Worm (Caenorhabditis elegans): Measurements from ENCODE around the gene ins-1.

The ins-1 gene

DNA sequence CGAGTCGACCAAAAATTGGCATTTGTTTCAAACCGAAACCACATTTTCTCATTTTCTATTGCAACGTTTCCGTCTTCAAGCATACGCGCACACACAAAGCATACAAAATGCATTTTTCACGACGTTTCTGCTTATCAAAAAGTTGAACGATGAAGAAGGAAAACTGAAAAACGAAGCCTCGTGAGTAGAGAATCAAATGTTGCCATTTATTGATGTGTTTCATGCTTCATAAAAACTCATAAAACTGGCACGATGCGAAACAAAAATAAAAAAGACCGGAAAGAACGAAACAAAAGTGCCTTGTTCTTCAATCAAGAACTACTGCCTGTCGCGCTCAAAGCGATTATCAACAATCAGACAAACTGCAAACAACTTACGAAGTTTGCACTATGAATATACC is 16.1 kb upstream of the ins-1 start:
- no peak for TF ChIP-seq K11D2.4 (GFP tag; IDR thresholded peaks at IDR 0.05)
- peak; percentile 86 for TF ChIP-seq nhr-80 (tag; optimal IDR thresholded peaks at IDR 0.05)
- TF ChIP-seq ztf-26 (tag; optimal IDR thresholded peaks at IDR 0.05) = no peak

DNA sequence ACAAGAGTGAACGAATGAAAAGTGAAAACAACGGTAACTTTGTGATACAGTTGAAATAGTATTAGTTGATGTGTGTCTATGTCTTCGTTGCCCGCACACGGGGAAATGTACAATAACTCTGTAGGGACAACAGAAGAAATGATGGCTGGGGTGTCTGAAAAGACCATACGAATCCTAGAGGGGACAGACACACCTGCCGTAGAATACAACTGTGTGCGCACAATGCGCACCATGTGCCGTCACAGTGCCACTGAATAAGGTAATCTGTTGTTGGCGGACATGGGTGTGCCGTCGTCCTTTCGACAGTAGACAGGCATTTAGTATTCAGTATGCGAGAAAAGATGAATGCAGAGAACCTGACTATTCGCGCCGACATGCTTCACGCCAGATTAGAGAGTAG is 15.2 kb upstream of the ins-1 start:
- TF ChIP-seq attf-3 (GFP tag; conservative IDR thresholded peaks at IDR 0.05) = peak; percentile 50; the same call in 1 of the 2 replicates
- TF ChIP-seq hmg-1.2 (GFP tag; IDR thresholded peaks at IDR 0.05) = peak; percentile 53; the same call in 1 of the 2 replicates
- TF ChIP-seq F49E8.2 (tag; optimal IDR thresholded peaks at IDR 0.05; ENCODE audit: insufficient read depth) = no peak

DNA sequence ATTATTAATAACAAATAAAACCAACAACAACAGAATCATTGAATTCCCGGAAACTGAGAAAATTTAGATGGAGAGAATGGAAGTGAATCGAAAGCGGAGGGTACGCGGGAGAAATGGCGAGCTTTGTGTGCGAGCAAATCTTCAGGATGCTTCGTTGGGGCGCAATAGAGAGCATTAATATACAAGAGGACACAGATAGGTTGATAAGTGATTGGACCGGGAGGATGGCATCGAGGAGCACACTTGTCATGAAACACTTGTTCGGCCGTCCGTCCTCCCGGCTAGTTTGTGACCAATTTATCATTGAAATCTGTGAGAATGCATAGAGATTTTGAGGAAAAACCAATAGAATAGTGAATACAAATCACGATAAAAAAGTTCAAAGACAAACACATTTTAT is 14.3 kb upstream of the ins-1 start:
- TF ChIP-seq snpc-1.3 (tag; optimal IDR thresholded peaks at IDR 0.05; ENCODE audit: insufficient read depth) (no peak), attf-3 (GFP tag; conservative IDR thresholded peaks at IDR 0.05) (0 out of 2 replicates have a peak, but pooled peaks have one; percentile 32), snpc-4 (GFP tag; optimal IDR thresholded peaks at IDR 0.05) (no peak), snpc-4 (tag; optimal IDR thresholded peaks at IDR 0.05) (peak in 1 of 4 experiments; percentile 11), nhr-179 (tag; optimal IDR thresholded peaks at IDR 0.05) (no peak)

DNA sequence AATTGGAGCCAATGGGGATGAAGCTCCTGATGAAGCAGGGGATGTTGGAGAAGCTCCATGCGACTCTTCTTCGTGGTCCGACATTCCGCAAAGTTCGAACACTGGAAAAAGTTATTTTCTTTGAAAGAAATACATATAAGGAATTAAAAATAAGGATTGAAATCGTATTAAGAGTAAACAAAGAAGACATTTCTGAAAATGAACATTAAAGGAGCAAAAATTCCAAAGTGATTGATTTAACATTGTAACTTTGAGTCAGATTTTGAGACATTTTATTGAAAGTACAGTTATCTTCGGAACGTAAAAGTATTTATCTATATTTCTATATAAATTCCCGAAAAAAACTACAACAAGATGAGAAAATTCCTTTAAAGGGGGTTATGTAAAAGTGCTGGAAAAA is 12.0 kb upstream of the ins-1 start, which contains the start of gene F13B12.1:
F13B12.1 (minus strand) TSS at position 101 of the 400 bp plus-strand sequence.
- TF ChIP-seq F52B5.7 (tag; optimal IDR thresholded peaks at IDR 0.05) (no peak), sdz-38 (tag; optimal IDR thresholded peaks at IDR 0.05) (no peak), F55B11.4 (tag; optimal IDR thresholded peaks at IDR 0.05; ENCODE audit: borderline replicate concordance, insufficient read depth) (no peak), madf-8 (GFP tag; conservative IDR thresholded peaks at IDR 0.05) (no peak), ama-1 (optimal IDR thresholded peaks at IDR 0.05) (no peak), ama-1 (GFP tag; optimal IDR thresholded peaks at IDR 0.05) (no peak)

DNA sequence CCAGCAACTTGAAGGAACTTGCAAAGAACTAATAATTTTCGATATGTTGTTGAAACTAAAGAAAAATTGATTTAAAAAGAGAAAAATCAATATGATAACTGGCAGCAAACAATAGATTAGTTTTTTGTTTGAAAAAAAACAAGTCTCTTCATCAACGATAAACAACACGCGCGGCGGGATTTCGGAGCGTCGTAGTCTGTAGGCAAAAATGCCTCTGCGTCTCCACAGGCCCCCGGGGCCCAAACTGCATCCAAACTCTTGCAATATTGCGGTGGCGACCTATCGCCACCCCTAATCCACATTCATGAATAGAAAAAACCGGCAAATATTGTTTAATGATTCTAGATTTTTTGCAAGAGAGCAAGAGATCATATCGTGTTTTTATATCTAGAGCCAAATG is 11.4 kb upstream of the ins-1 start:
- peak; percentile 16 for TF ChIP-seq nhr-80 (tag; optimal IDR thresholded peaks at IDR 0.05)
- no peak for TF ChIP-seq T07F8.4 (tag; optimal IDR thresholded peaks at IDR 0.05)
- no peak for TF ChIP-seq mxl-1 (tag; optimal IDR thresholded peaks at IDR 0.05)
- TF ChIP-seq nhr-90 (tag; optimal IDR thresholded peaks at IDR 0.05) = no peak
- no peak for TF ChIP-seq ets-4 (GFP tag; optimal IDR thresholded peaks at IDR 0.05)
- TF ChIP-seq cebp-1 (GFP tag; IDR thresholded peaks at IDR 0.05) = no peak
- no peak for TF ChIP-seq cebp-1 (tag; optimal IDR thresholded peaks at IDR 0.05)
- TF ChIP-seq aptf-3 (GFP tag; IDR thresholded peaks at IDR 0.05) = no peak
- no peak for TF ChIP-seq Y67H2A.10 (GFP tag; conservative IDR thresholded peaks at IDR 0.05)
- TF ChIP-seq ceh-58 (GFP tag; IDR thresholded peaks at IDR 0.05) = no peak
- no peak for TF ChIP-seq F49E8.2 (tag; optimal IDR thresholded peaks at IDR 0.05; ENCODE audit: insufficient read depth)
- no peak for TF ChIP-seq hrde-1 (tag; optimal IDR thresholded peaks at IDR 0.05; ENCODE audit: borderline replicate concordance)
- TF ChIP-seq K12H6.12 (tag; optimal IDR thresholded peaks at IDR 0.05) = no peak
- no peak for TF ChIP-seq lin-40 (tag; optimal IDR thresholded peaks at IDR 0.05)
- no peak for TF ChIP-seq nhr-27 (tag; optimal IDR thresholded peaks at IDR 0.05)
- no peak for TF ChIP-seq madf-10 (tag; optimal IDR thresholded peaks at IDR 0.05)
- TF ChIP-seq egrh-3 (GFP tag; IDR thresholded peaks at IDR 0.05) = no peak
- TF ChIP-seq lsl-1 (GFP tag; optimal IDR thresholded peaks at IDR 0.05) = peak; percentile 90
- no peak for TF ChIP-seq Y56A3A.18 (GFP tag; IDR thresholded peaks at IDR 0.05)
- TF ChIP-seq B0019.2 (GFP tag; conservative IDR thresholded peaks at IDR 0.05) = no peak
- no peak for TF ChIP-seq snpc-3.4 (tag; optimal IDR thresholded peaks at IDR 0.05)
- no peak for TF ChIP-seq nhr-120 (GFP tag; IDR thresholded peaks at IDR 0.05)
- TF ChIP-seq bed-2 (GFP tag; IDR thresholded peaks at IDR 0.05) = no peak
- no peak for TF ChIP-seq pha-4 (tag; optimal IDR thresholded peaks at IDR 0.05)
- no peak for TF ChIP-seq snpc-4 (GFP tag; optimal IDR thresholded peaks at IDR 0.05)
- peak in 1 of 4 experiments; percentile 51 for TF ChIP-seq snpc-4 (tag; optimal IDR thresholded peaks at IDR 0.05)
- no peak for TF ChIP-seq akir-1 (GFP tag; optimal IDR thresholded peaks at IDR 0.05)
- no peak for TF ChIP-seq sea-2 (GFP tag; IDR thresholded peaks at IDR 0.05)
- no peak for TF ChIP-seq gei-17 (GFP tag; optimal IDR thresholded peaks at IDR 0.05)
- TF ChIP-seq snpc-1.3 (tag; optimal IDR thresholded peaks at IDR 0.05; ENCODE audit: insufficient read depth) = peak; percentile 7
- no peak for TF ChIP-seq F39B2.1 (GFP tag; IDR thresholded peaks at IDR 0.05)
